Worm (Caenorhabditis elegans): Measurements from ENCODE around the gene math-26.

- TF ChIP-seq B0310.2 (tag; optimal IDR thresholded peaks at IDR 0.05) = no peak
- no peak for TF ChIP-seq tra-4 (tag; optimal IDR thresholded peaks at IDR 0.05)
- TF ChIP-seq aly-1 (tag; optimal IDR thresholded peaks at IDR 0.05) = no peak
- no peak for TF ChIP-seq ets-7 (tag; optimal IDR thresholded peaks at IDR 0.05)
- TF ChIP-seq ama-1 (optimal IDR thresholded peaks at IDR 0.05) = no peak
- TF ChIP-seq flt-1 (GFP tag; IDR thresholded peaks at IDR 0.05) = no peak
- no peak for TF ChIP-seq ceh-36 (tag; optimal IDR thresholded peaks at IDR 0.05)
- no peak for TF ChIP-seq hnd-1 (tag; optimal IDR thresholded peaks at IDR 0.05)
- TF ChIP-seq sea-1 (GFP tag; conservative IDR thresholded peaks at IDR 0.05) = no peak
- TF ChIP-seq ceh-13 (GFP tag; optimal IDR thresholded peaks at IDR 0.05) = no peak
- TF ChIP-seq tbx-37 (GFP tag; conservative IDR thresholded peaks at IDR 0.05) = no peak
- no peak for TF ChIP-seq pes-1 (GFP tag; IDR thresholded peaks at IDR 0.05)
- no peak for TF ChIP-seq F13C5.2 (tag; optimal IDR thresholded peaks at IDR 0.05)
- TF ChIP-seq scrt-1 (GFP tag; IDR thresholded peaks at IDR 0.05) = no peak
Observed at ce11 chrII:1756582-1756981, 14.9 kb upstream of the math-26 start, which contains the start of gene fbxb-53.
